ENCODE assay signal across 2 worm cellular contexts in genomic region chrV:4325415-4325814, ce11.
A peak's percentile ranks its signal among the peaks of the same experiment; 100 is the strongest.
TF ChIP-seq lines count a peak whose summit lies in the region.

nhr-125 (minus strand) TSS chrV:4325515.

TF ChIP-seq in whole organism, L3 larva, 47 proteins besides CTCF, POLR2A, EP300 and RAD21:
- TF ChIP-seq mml-1 (tag; optimal IDR thresholded peaks at IDR 0.05; lab: Kevin White, UChicago) (no peak), pha-4 (tag; optimal IDR thresholded peaks at IDR 0.05; lab: Kevin White, UChicago) (peak; percentile 56)

TF ChIP-seq in whole organism, L4 larva, 104 proteins besides CTCF, POLR2A, EP300 and RAD21:
- no peak for TF ChIP-seq ctbp-1 (GFP tag; IDR thresholded peaks at IDR 0.05; lab: Robert Waterston, UW)
- peak; percentile 62 for TF ChIP-seq aha-1 (tag; lab: Kevin White, UChicago)
TF ChIP-seq in whole organism, L4 larva: peak in this region for 1.

Comparison
In these comparisons a context has a peak if more than half of its experiments do, and no peak if none do; other contexts are left out.
1. Of the 28 proteins assayed by ChIP-seq in both whole organism, L4 larva and whole organism, L3 larva: peak only in whole organism, L4 larva: none; only in whole organism, L3 larva: pha-4; in both: none; in neither: 27.